Fruit fly (Drosophila melanogaster) whole organism: ENCODE results near the gene CG12948.

Experiments
- Dll ChIP-seq: fragments of >200 bp; optimal IDR thresholded peaks from 2 replicates; lab custom pipeline; 2017
- pan ChIP-seq: fragments of >200 bp; optimal IDR thresholded peaks from 2 replicates; lab custom pipeline; 2017
- psq ChIP-seq: fragments of >200 bp; optimal IDR thresholded peaks from 2 replicates; lab custom pipeline; 2017

DNA sequence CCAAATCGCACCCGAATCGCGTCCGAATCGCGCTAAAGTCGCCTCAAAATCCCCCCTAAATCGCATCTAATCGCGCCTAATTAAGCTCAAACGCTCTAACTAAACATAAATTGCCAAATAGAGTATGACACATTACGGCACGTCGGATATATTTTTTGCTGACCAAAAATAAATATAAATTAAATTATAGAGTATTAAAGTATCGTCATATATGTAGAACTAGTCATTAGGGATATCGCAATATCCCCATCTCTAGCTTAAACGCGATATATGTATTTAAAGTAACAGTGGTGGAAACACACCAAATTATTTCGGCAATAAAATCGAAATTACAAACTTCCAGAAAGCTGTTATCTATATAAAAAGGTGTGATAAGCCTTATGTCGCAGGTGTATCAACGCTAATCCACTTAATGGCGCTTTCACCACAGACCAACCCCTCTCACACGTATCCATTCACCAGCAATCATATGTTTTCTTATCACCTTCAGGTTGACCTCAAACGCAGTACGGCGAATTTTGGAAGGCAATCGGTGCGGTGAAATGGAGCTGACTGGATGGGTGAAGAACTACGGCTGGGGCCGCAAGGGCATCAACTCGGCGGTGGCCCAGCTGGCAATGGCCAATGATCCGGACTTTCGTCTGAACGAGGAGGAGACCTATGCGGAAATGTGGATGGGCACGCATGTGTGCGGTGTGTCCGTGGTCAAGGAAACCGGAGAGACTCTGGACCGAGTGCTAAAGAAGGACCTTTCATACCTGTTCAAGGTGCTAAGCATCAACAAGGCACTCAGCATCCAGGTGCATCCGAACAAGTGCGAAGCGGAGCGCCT, 12.0 kb upstream of the CG12948 start, which contains the start of gene Mpi:
- TF ChIP-seq pan (lab: Kevin White, UChicago), result no peak
- TF ChIP-seq Dll, result no peak
- no peak for TF ChIP-seq psq (lab: Kevin White, UChicago)
